Worm (Caenorhabditis elegans): ENCODE results near the gene nhr-172.

- no peak for TF ChIP-seq him-1 (tag; optimal IDR thresholded peaks at IDR 0.05)
- TF ChIP-seq dao-5 (tag; optimal IDR thresholded peaks at IDR 0.05): no peak
Measured at ce11 chrV:7528816-7529215, 20.0 kb downstream of the nhr-172 start, which contains the start of gene C54F6.5.
